Fruit fly (Drosophila melanogaster) ovary, adult (tissue): ENCODE results near the gene Amun.

Experiments used
- CG17801 ChIP-seq: fragments of 200-800 bp; optimal IDR thresholded peaks from 2 replicates; lab custom pipeline; 2019; ENCODE audit warnings: missing biosample characterization, mild to moderate bottlenecking, missing genetic modification characterization, moderate library complexity; ENCODE audit not compliant: partially characterized antibody

Gene Amun

DNA sequence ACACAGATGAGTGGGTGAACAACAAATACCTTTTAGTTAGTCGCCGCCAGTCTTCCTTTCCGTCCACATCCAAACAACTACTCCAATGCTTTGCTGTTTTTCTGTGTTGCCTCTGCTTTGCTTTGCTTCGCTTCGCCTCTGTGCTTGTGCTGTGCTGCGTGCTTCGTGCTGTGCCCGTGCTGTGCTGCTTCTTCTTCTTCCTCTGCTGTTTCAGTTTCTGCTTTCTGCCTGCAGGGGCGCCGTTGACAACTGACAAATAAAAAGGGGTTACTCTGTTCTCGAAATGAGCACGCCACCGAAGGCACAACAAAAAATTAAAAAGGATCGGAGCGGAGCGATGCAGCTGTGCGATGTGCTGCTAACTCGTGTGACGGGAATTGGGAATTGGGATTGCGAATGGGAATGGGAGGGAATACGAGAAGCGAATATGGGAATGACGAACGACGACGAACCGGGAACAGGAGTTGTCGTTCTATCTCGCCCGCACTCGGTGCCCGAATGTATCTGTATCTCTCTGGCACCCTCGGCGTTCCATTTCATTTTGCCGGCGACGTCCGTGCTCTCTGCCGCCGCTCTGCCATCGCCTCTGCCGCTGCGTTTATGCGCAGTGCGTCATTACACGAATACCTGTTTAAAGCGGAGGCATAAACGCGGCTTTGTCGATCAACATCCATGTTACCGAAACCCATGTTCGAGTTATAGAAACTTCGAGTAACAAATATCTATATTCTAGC is 669 bp downstream of the Amun start:
- TF ChIP-seq CG17801 (GFP tag; lab: Kevin White, UChicago) = peak; percentile 64

DNA sequence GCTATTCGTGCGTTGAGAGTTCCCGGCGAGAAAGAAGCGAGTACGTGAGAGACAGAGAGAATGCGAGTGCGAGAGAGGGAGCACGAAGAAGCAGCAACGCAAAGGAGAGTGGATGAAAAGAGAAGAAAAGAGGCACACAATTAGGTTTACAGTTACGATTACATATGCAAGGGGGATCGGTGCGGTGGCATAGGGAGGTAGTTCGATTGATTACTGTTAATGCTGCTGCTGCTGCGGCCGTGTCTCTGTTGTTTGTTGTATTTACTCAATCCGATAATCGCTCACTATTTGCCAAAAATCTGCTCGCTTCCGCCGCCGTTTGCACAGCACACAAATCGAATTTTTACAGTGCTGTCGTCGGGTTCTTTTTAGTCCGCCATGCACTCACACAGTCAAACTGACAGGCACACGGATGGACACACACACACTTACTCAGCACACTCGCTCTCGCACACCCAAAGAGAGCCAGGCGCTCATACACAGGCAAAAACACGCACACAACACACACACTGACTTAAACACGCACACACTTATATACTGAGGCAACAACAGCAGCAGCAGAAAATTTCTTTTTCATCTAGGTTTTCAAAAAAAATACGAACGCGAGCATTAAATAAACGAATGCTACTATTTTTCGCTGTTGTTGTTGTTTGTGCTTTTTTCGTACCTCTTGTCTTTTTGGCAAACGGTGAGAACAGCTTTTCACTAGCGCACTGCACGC is 1.4 kb downstream of the Amun start:
- TF ChIP-seq CG17801 (GFP tag; lab: Kevin White, UChicago) = peak; percentile 41

- peak; percentile 31 for TF ChIP-seq CG17801 (GFP tag; lab: Kevin White, UChicago)
These were observed 5.3 kb downstream of the Amun start, which contains the start of gene FucT6 for dm6 chrX:11709799-11710720. TSS of gene FucT6 (minus strand) at chrX:11709951.

dm6 chrX:11704929-11705612 is 10.3 kb downstream of the Amun start, which contains the start of gene CG2444:
TSS of gene CG2444 (minus strand) at chrX:11705300.
- no peak for TF ChIP-seq CG17801 (GFP tag; lab: Kevin White, UChicago)

dm6 chrX:11700765-11701164 is 14.6 kb downstream of the Amun start:
- TF ChIP-seq CG17801 (GFP tag; lab: Kevin White, UChicago) = no peak

DNA sequence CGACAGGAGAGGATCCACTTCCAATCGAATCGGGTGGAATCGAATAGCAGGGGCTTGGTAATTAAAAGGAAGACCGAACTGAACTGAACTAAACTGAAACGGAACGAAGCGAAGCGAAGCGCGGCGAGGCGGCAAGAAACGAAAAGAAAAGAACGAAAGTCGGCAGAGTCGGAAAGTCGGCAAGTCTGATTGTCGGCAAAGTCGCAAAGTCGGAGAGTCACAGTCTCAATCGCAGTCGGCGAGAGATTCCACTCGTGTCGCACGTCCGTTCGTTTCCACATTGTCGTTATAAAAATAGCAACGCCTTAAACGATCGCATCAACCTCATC is 19.5 kb downstream of the Amun start:
- peak; percentile 9 for TF ChIP-seq CG17801 (GFP tag; lab: Kevin White, UChicago)

DNA sequence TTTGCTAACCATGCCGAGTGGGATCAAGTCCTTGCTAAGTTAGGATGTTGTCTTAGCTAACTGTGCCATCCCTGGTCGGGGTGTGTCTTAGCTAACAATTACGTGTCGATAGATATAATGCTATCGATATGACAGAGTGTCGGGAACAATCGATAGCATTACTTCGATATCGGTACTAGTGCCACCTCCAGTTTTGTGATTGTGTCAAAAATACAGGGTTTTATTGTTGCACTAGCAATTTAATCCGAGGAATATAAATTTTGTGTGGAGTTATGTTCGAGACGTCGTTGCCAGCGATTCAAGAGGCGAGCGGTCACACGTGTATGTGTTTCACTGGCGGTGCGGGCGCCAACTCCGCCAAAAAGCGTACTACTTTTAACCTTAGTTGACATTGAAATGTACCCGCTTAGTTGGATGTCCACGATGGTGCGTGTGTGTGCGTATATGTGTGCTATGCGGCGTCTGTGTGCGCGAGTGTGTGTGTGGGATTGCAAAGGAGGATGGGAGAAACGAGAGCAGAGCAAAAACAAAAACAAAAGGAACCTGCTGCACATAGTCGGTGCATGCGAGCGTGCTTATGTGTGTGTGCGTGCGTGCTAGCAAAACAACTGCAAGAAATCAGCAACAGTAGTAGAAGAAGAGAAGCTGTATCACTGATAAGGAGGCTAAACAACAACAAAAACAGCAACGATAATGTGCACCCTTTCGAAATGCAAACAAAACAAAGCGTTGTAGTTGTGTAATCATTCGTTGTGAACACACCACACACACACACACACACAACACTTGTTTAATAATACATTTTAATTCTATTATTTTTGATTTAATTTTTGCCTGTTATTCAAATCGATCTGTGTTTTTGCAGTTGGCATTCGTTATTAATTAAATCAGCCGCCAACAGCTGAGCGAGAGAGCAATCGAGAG is 20.1 kb downstream of the Amun start, which contains the start of gene PhKgamma:
Gene PhKgamma, plus strand, starts transcription at position 179 of the 924 bp plus-strand sequence.
- TF ChIP-seq CG17801 (GFP tag; lab: Kevin White, UChicago) = no peak

dm6 chrX:11689669-11690068 is 25.7 kb downstream of the Amun start:
- TF ChIP-seq CG17801 (GFP tag; lab: Kevin White, UChicago) = no peak

- TF ChIP-seq CG17801 (GFP tag; lab: Kevin White, UChicago) = no peak
These were observed 27.5 kb downstream of the Amun start for dm6 chrX:11687666-11688492.

- TF ChIP-seq CG17801 (GFP tag; lab: Kevin White, UChicago) = no peak
These were observed 28.7 kb downstream of the Amun start for dm6 chrX:11686675-11687074.

DNA sequence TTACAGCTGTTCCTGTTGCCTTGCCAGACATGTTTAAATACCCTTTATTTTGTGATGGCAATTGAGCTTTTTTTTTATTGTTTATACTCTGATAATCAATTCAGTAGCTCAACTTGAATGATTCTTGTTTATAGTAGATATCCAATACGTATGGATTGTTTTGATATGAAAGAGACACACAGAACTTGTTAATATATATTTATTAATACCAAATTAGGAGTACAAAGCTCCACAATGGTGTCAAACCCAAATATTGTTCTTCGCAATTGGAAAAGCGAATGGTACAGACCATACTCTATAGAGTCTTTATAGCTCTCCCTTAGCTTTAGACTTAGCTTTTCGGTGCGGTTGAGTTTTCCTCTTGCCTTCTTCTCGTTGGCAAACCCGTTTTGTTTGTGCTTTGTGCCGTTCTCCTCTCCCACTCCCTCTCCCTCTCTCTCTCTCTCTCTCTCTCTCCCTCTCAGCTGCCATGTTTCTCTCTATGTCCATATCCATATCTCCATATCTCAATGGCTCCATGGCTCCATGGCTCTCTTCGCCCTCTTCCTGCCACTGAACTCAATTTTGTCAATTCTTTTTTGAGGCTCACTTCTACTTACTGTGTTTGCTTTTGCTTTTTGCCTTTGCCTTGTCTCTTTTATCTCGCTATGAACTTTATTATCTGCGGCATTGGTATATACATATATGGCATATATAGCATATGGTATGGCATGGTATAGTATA is 29.3 kb downstream of the Amun start:
- peak; percentile 18 for TF ChIP-seq CG17801 (GFP tag; lab: Kevin White, UChicago)

dm6 chrX:11684462-11684861 is 30.9 kb downstream of the Amun start:
- peak; percentile 28 for TF ChIP-seq CG17801 (GFP tag; lab: Kevin White, UChicago)
